Worm (Caenorhabditis elegans): ENCODE data around the gene ttr-50.

Gene ttr-50

DNA sequence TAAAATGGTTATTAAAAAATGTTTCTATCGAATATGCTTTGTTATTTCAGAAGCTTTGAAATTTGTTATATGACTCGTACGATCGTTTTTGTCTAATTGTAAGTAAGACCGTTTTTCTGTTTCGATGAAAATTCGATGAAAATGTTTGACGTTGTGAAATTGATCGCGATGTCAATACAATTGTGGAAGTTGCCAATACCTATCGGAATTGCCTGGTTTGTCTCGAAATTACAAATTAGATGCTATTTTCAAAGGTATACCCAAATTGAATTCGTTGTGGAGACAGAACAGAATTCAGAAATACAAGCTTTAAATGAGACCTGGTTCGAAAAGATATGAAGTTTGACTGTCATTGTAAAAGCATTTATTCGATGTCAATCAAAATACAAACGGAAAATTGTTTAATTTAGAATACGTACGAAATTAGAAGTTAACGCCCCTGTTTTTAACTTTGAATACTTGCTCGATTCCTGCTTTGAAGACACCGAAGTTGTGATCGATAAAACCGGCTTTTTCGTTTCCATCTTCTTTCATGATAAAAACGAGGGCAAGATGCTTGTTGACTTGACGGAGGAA lies 37.5 kb downstream of the ttr-50 start (continued):
- TF ChIP-seq attf-6 (GFP tag; IDR thresholded peaks at IDR 0.05) (peak; percentile 63; the same call in 1 of the 2 replicates), zfh-2 (GFP tag; conservative IDR thresholded peaks at IDR 0.05) (no peak), lag-1 (GFP tag; IDR thresholded peaks at IDR 0.05) (no peak), nfyb-1 (GFP tag; IDR thresholded peaks at IDR 0.05) (no peak), Y79H2A.3 (GFP tag; conservative IDR thresholded peaks at IDR 0.05) (no peak), athp-1 (tag; optimal IDR thresholded peaks at IDR 0.05) (no peak), K12H6.12 (tag; optimal IDR thresholded peaks at IDR 0.05) (no peak), egrh-3 (GFP tag; IDR thresholded peaks at IDR 0.05) (no peak), ekl-4 (GFP tag; IDR thresholded peaks at IDR 0.05) (peak; percentile 56; the same call in 1 of the 2 replicates), F37B4.10 (GFP tag; IDR thresholded peaks at IDR 0.05) (no peak), atf-7 (tag; optimal IDR thresholded peaks at IDR 0.05) (no peak), efl-1 (GFP tag; optimal IDR thresholded peaks at IDR 0.05) (no peak), hmg-20 (GFP tag; IDR thresholded peaks at IDR 0.05) (no peak), F10E7.11 (tag; optimal IDR thresholded peaks at IDR 0.05) (no peak), ceh-91 (GFP tag; IDR thresholded peaks at IDR 0.05) (no peak), madf-6 (GFP tag; IDR thresholded peaks at IDR 0.05) (peak; percentile 44; the same call in 1 of the 2 replicates), rcor-1 (GFP tag; IDR thresholded peaks at IDR 0.05) (no peak), K11D2.4 (GFP tag; IDR thresholded peaks at IDR 0.05) (no peak), C06A6.2 (GFP tag; conservative IDR thresholded peaks at IDR 0.05) (no peak), hmg-1.2 (GFP tag; IDR thresholded peaks at IDR 0.05) (no peak), D2030.7 (GFP tag; IDR thresholded peaks at IDR 0.05) (no peak), Y95B8A.8 (GFP tag; IDR thresholded peaks at IDR 0.05) (no peak), snpc-1.1 (tag; optimal IDR thresholded peaks at IDR 0.05; ENCODE audit: insufficient read depth) (peak; percentile 32), F52B5.7 (tag; optimal IDR thresholded peaks at IDR 0.05) (no peak), nfya-2 (GFP tag; IDR thresholded peaks at IDR 0.05) (no peak), ztf-18 (tag; optimal IDR thresholded peaks at IDR 0.05) (no peak), ceh-79 (tag; optimal IDR thresholded peaks at IDR 0.05) (no peak), aptf-3 (GFP tag; IDR thresholded peaks at IDR 0.05) (no peak), ceh-58 (GFP tag; IDR thresholded peaks at IDR 0.05) (no peak), nfya-1 (tag; optimal IDR thresholded peaks at IDR 0.05; ENCODE audit: borderline replicate concordance, insufficient read depth) (no peak), Y67H2A.10 (GFP tag; conservative IDR thresholded peaks at IDR 0.05) (no peak), sdz-38 (tag; optimal IDR thresholded peaks at IDR 0.05) (no peak), unc-62 (GFP tag; optimal IDR thresholded peaks at IDR 0.05) (no peak), Y56A3A.18 (GFP tag; IDR thresholded peaks at IDR 0.05) (no peak), lin-54 (GFP tag; optimal IDR thresholded peaks at IDR 0.05) (no peak), mxl-1 (tag; optimal IDR thresholded peaks at IDR 0.05) (no peak), F57C9.4 (tag; optimal IDR thresholded peaks at IDR 0.05) (no peak), sea-2 (GFP tag; IDR thresholded peaks at IDR 0.05) (no peak), let-607 (tag; optimal IDR thresholded peaks at IDR 0.05) (no peak), snpc-4 (GFP tag; optimal IDR thresholded peaks at IDR 0.05) (no peak), snpc-4 (tag; optimal IDR thresholded peaks at IDR 0.05) (peak in 1 of 4 experiments; percentile 49), T26A5.8 (tag; optimal IDR thresholded peaks at IDR 0.05) (no peak), aptf-2 (GFP tag; conservative IDR thresholded peaks at IDR 0.05) (no peak), lsy-27 (tag; optimal IDR thresholded peaks at IDR 0.05; ENCODE audit: borderline replicate concordance, insufficient read depth) (no peak), pbrm-1 (GFP tag; IDR thresholded peaks at IDR 0.05) (0 out of 2 replicates have a peak, but pooled peaks have one; percentile 43), ceh-27 (GFP tag; optimal IDR thresholded peaks at IDR 0.05) (no peak), ceh-40 (GFP tag; IDR thresholded peaks at IDR 0.05) (no peak), attf-5 (GFP tag; optimal IDR thresholded peaks at IDR 0.05) (no peak), Y53G8AR.9 (GFP tag; conservative IDR thresholded peaks at IDR 0.05) (peak; percentile 48; the same call in 1 of the 2 replicates)

Data from whole organism, young adult.